Fruit fly (Drosophila melanogaster) whole organism, prepupa: ENCODE measurements around the gene Ltn1.

ENCODE experiments used
- CG11902 ChIP-seq: fragments of 200-800 bp; sonication (Bioruptor generic); optimal IDR thresholded peaks from 3 replicates; lab custom pipeline; 2016; ENCODE audit warnings: missing biosample characterization, missing genetic modification characterization
- CG32006 ChIP-seq: fragments of 200-800 bp; sonication (Bioruptor generic); optimal IDR thresholded peaks from 3 replicates; lab custom pipeline; 2017; ENCODE audit warnings: missing biosample characterization, mild to moderate bottlenecking, missing genetic modification characterization
- CG4318 ChIP-seq: fragments of 200-800 bp; sonication (Bioruptor generic); optimal IDR thresholded peaks from 3 replicates; lab custom pipeline; 2017; ENCODE audit warnings: missing biosample characterization, mild to moderate bottlenecking, missing genetic modification characterization
- CG6808 ChIP-seq: fragments of 200-800 bp; sonication (Bioruptor generic); optimal IDR thresholded peaks from 3 replicates; lab custom pipeline; 2017; ENCODE audit warnings: missing biosample characterization, missing genetic modification characterization, mild to moderate bottlenecking, moderate library complexity, missing genetic modification reagents
- Eip75B ChIP-seq: fragments of 200-800 bp; sonication (Bioruptor generic); optimal IDR thresholded peaks from 3 replicates; lab custom pipeline; 2016; ENCODE audit warnings: missing biosample characterization, missing genetic modification characterization
- Eip78C ChIP-seq: fragments of 200-800 bp; sonication (Bioruptor generic); peaks from one replicate; lab custom pipeline; 2016; ENCODE audit warnings: missing biosample characterization, missing genetic modification characterization
- Ets21C ChIP-seq: fragments of 200-800 bp; sonication (Bioruptor generic); optimal IDR thresholded peaks from 3 replicates; lab custom pipeline; 2016; ENCODE audit warnings: missing biosample characterization, missing genetic modification characterization
- cyc ChIP-seq: fragments of 200-800 bp; sonication (Bioruptor generic); optimal IDR thresholded peaks from 3 replicates; lab custom pipeline; 2016; ENCODE audit warnings: missing biosample characterization, missing genetic modification characterization
- fd85E ChIP-seq: fragments of 200-800 bp; sonication (Bioruptor generic); optimal IDR thresholded peaks from 3 replicates; lab custom pipeline; 2016; ENCODE audit warnings: missing biosample characterization, missing genetic modification characterization
- fkh ChIP-seq: fragments of 200-800 bp; sonication (Bioruptor generic); optimal IDR thresholded peaks from 3 replicates; lab custom pipeline; 2017; ENCODE audit warnings: missing biosample characterization, mild to moderate bottlenecking, missing genetic modification characterization, moderate library complexity
- svp ChIP-seq: fragments of 200-800 bp; sonication (Bioruptor generic); peaks from one replicate; lab custom pipeline; 2016; ENCODE audit warnings: missing biosample characterization, missing genetic modification characterization

Gene Ltn1

DNA sequence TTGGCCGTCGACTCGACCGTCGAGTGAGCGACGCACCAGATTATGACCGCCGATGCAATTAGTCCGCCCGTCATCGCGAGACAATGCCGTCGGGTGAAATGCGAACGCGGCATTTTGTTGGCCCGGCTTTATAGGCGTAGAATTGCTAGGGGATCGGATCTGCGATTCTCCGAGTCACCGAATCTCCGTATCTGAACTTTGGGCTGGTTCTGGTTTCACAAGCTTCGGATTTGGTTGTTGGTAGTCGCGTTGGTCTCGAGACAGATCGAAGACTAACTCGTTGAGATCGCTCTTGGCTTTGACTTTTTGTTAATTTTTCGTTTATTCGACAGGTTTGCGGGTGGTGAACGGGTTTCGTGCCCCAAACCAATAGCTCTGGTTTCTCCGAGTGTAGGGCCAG lies 55.5 kb downstream of the Ltn1 start:
- TF ChIP-seq CG32006 (peak; percentile 6), CG4318 (GFP tag; lab: Kevin White, UChicago) (no peak), svp (GFP tag; lab: Kevin White, UChicago) (peak; percentile 78), cyc (GFP tag; lab: Kevin White, UChicago) (no peak), CG11902 (GFP tag; lab: Kevin White, UChicago) (no peak), Eip75B (no peak), Ets21C (GFP tag; lab: Kevin White, UChicago) (no peak)
- TF ChIP-seq, all 60 proteins: peak for 2

dm6 chr3L:19495991-19496588 lies 56.0 kb downstream of the Ltn1 start:
- TF ChIP-seq fkh (GFP tag; lab: Kevin White, UChicago) = peak; percentile 71
- no peak for TF ChIP-seq fd85E (GFP tag; lab: Kevin White, UChicago)
- peak; percentile 44 for TF ChIP-seq Eip78C (GFP tag; lab: Kevin White, UChicago)
- TF ChIP-seq cyc (GFP tag; lab: Kevin White, UChicago) = no peak
- peak; percentile 80 for TF ChIP-seq svp (GFP tag; lab: Kevin White, UChicago)

DNA sequence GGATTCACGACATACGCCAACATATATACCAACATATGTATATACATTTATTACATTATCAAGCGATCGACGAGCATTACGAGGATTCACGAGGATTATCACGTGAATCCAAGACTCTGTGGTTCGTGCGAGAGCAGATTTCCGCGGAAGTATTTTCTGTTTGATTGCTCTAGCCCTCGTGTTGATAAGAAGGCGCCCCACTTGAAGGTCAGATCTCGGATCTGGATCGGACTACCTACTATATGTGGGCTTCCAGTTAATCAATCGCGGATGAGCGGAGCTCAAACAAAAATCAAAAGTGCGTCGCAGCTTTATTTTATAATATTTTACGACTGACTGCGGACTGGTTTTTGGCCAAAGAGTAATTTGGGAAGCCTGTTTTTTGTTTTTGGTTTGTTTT lies 57.1 kb downstream of the Ltn1 start:
- TF ChIP-seq CG6808 (GFP tag; lab: Kevin White, UChicago) (no peak), svp (GFP tag; lab: Kevin White, UChicago) (peak; percentile 32)
